Fruit fly (Drosophila melanogaster): ENCODE results near the gene Pi3K92E.

The Pi3K92E gene

dm6 chr3R:20592517-20593462 is 41.7 kb downstream of the Pi3K92E start, which contains the start of the genes Pus1 and bon (continued):
- TF ChIP-seq Blimp-1 (GFP tag; optimal IDR thresholded peaks at IDR 0.05) (peak; percentile 46), CG34406 (GFP tag; optimal IDR thresholded peaks at IDR 0.05) (no peak)

DNA sequence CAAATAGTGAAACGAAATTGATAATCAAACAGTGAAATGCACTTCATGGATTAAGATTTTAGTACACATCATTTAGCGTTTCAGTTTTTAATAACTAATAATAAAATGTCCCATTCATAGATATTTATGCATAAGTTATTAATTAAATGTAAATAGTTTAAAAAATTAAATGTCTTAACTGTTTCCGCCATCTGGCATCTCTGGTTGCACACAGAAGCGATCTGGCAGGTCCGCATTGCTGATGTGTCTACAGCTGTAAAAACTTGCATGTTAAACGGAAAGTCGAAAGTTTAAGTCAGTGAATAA is 46.1 kb downstream of the Pi3K92E start, which contains the start of gene Srp72:
Gene Srp72, plus strand, starts transcription at position 232 of the 306 bp plus-strand sequence.
- peak; percentile 36; the same call in 1 of the 2 replicates for TF ChIP-seq Gug (GFP tag; IDR thresholded peaks at IDR 0.05)
- peak; percentile 53 for TF ChIP-seq Smox (GFP tag; optimal IDR thresholded peaks at IDR 0.05)
- TF ChIP-seq CG8119 (GFP tag; IDR thresholded peaks at IDR 0.05) = peak; percentile 58; the same call in 1 of the 3 replicates
- TF ChIP-seq dac (GFP tag; optimal IDR thresholded peaks at IDR 0.05) = no peak
- peak in 1 of 2 experiments; percentile 15 for TF ChIP-seq ss (GFP tag; optimal IDR thresholded peaks at IDR 0.05)
- peak; percentile 13 for TF ChIP-seq fkh (GFP tag; optimal IDR thresholded peaks at IDR 0.05)
- no peak for TF ChIP-seq Ets96B (tag; optimal IDR thresholded peaks at IDR 0.05)
- no peak for TF ChIP-seq CG4318 (GFP tag; optimal IDR thresholded peaks at IDR 0.05)
- peak; percentile 6 for TF ChIP-seq CG6792 (GFP tag; optimal IDR thresholded peaks at IDR 0.05)
- peak; percentile 30 for TF ChIP-seq Eip93F (GFP tag; optimal IDR thresholded peaks at IDR 0.05)
- TF ChIP-seq svp (GFP tag) = peak; percentile 81
- peak; percentile 0 for TF ChIP-seq Ets21C (GFP tag; optimal IDR thresholded peaks at IDR 0.05)
- TF ChIP-seq cyc (GFP tag; optimal IDR thresholded peaks at IDR 0.05) = peak; percentile 31
- peak; percentile 55 for TF ChIP-seq Met (GFP tag; optimal IDR thresholded peaks at IDR 0.05)
- TF ChIP-seq eg (GFP tag; IDR thresholded peaks at IDR 0.05) = peak; percentile 49; the same call in 1 of the 3 replicates
- peak; percentile 60 for TF ChIP-seq esn (GFP tag; optimal IDR thresholded peaks at IDR 0.05)
- peak; percentile 41 for TF ChIP-seq CG6808 (GFP tag; optimal IDR thresholded peaks at IDR 0.05)
- peak; percentile 26 for TF ChIP-seq Sox14 (GFP tag; optimal IDR thresholded peaks at IDR 0.05)
- TF ChIP-seq CG11294 (GFP tag; IDR thresholded peaks at IDR 0.05) = peak; percentile 8; the same call in 1 of the 2 replicates
- TF ChIP-seq CG15336 (GFP tag; IDR thresholded peaks at IDR 0.05) = peak; percentile 34; the same call in 1 of the 2 replicates
- TF ChIP-seq CG32006 (GFP tag; optimal IDR thresholded peaks at IDR 0.05) = peak; percentile 34
- peak; percentile 41 for TF ChIP-seq CG10669 (GFP tag; optimal IDR thresholded peaks at IDR 0.05)
- TF ChIP-seq Eip78C (GFP tag) = peak; percentile 77
- peak; percentile 54 for TF ChIP-seq CG8319 (GFP tag; optimal IDR thresholded peaks at IDR 0.05)
- no peak for TF ChIP-seq CG6163 (GFP tag; IDR thresholded peaks at IDR 0.05)
- TF ChIP-seq CG9139 (GFP tag; optimal IDR thresholded peaks at IDR 0.05) = no peak
- peak; percentile 44 for TF ChIP-seq CG34406 (GFP tag; optimal IDR thresholded peaks at IDR 0.05)
- peak; percentile 58 for TF ChIP-seq acj6 (GFP tag; optimal IDR thresholded peaks at IDR 0.05)
- peak; percentile 56 for TF ChIP-seq achi (GFP tag; optimal IDR thresholded peaks at IDR 0.05)
- TF ChIP-seq Sox102F (GFP tag; optimal IDR thresholded peaks at IDR 0.05) = peak; percentile 20
- no peak for TF ChIP-seq CG6276 (GFP tag; optimal IDR thresholded peaks at IDR 0.05)
- peak; percentile 52 for TF ChIP-seq CG3919 (GFP tag; optimal IDR thresholded peaks at IDR 0.05)
- peak; percentile 55 for TF ChIP-seq pdm3 (GFP tag; optimal IDR thresholded peaks at IDR 0.05)
- no peak for TF ChIP-seq CG11762 (GFP tag; optimal IDR thresholded peaks at IDR 0.05; ENCODE audit: insufficient read depth)
- peak; percentile 35 for TF ChIP-seq Lpt (GFP tag; optimal IDR thresholded peaks at IDR 0.05)
- peak; percentile 48 for TF ChIP-seq CG10631 (GFP tag; optimal IDR thresholded peaks at IDR 0.05)
- TF ChIP-seq net (GFP tag; optimal IDR thresholded peaks at IDR 0.05) = no peak
- peak; percentile 54 for TF ChIP-seq OdsH (GFP tag; optimal IDR thresholded peaks at IDR 0.05)
- TF ChIP-seq CG7368 (GFP tag; optimal IDR thresholded peaks at IDR 0.05) = peak; percentile 35
- TF ChIP-seq dsx (GFP tag; optimal IDR thresholded peaks at IDR 0.05; ENCODE audit: poor library complexity, severe bottlenecking) = no peak
- no peak for TF ChIP-seq fd59A (GFP tag; optimal IDR thresholded peaks at IDR 0.05)
- peak; percentile 29 for TF ChIP-seq CG8632 (GFP tag; optimal IDR thresholded peaks at IDR 0.05)
- TF ChIP-seq vri (GFP tag; optimal IDR thresholded peaks at IDR 0.05) = no peak
- TF ChIP-seq Blimp-1 (GFP tag; optimal IDR thresholded peaks at IDR 0.05) = no peak
- peak; percentile 45 for TF ChIP-seq topi (GFP tag; optimal IDR thresholded peaks at IDR 0.05)
- TF ChIP-seq spab (GFP tag; optimal IDR thresholded peaks at IDR 0.05) = no peak
- TF ChIP-seq Hr39 (GFP tag; optimal IDR thresholded peaks at IDR 0.05) = peak; percentile 45

Data from whole organism, prepupa.